Worm (Caenorhabditis elegans) whole organism, L2 larva: ENCODE data around the gene nasp-2.

ENCODE experiments used
- C34F6.9 ChIP-seq: fragments of 150-350 bp; optimal IDR thresholded peaks from 2 replicates; lab custom pipeline; 2014; ENCODE audit warnings: missing biosample characterization, missing genetic modification characterization
- ZK546.5 ChIP-seq: sonication (generic microtip); optimal IDR thresholded peaks from 2 replicates; lab custom pipeline; 2017; ENCODE audit warnings: missing biosample characterization, missing genetic modification characterization
- blmp-1 ChIP-seq: sonication (generic microtip); optimal IDR thresholded peaks from 2 replicates; lab custom pipeline; 2017; ENCODE audit warnings: missing genetic modification characterization, mild to moderate bottlenecking, missing compliant biosample characterization, antibody characterized with exemption, moderate library complexity; ENCODE audit not compliant: insufficient read depth
- ceh-82 ChIP-seq: fragments of 150-350 bp; optimal IDR thresholded peaks from 2 replicates; lab custom pipeline; 2014; ENCODE audit warnings: missing biosample characterization, missing genetic modification characterization
- egl-27 ChIP-seq: sonication (generic microtip); optimal IDR thresholded peaks from 3 replicates; lab custom pipeline; 2017; ENCODE audit warnings: missing biosample characterization, missing genetic modification reagents, missing genetic modification characterization
- lin-39 ChIP-seq: fragments of 150-350 bp; optimal IDR thresholded peaks from 2 replicates; lab custom pipeline; 2014; ENCODE audit warnings: missing biosample characterization, missing genetic modification reagents, missing genetic modification characterization
- lsy-2 ChIP-seq, 2 experiments: fragments of 150-350 bp in 1 of 2; sonication (generic microtip) in 1 of 2; optimal IDR thresholded peaks; 2 replicates each; lab custom pipeline; 2014 to 2017; ENCODE audit warnings: missing biosample characterization in 2 of 2, missing genetic modification characterization in 2 of 2
- nhr-10 ChIP-seq: sonication (generic microtip); optimal IDR thresholded peaks from 2 replicates; lab custom pipeline; 2017; ENCODE audit warnings: missing biosample characterization, missing genetic modification characterization
- nhr-21 ChIP-seq: fragments of 150-350 bp; optimal IDR thresholded peaks from 2 replicates; lab custom pipeline; 2014; ENCODE audit warnings: missing biosample characterization, missing genetic modification characterization
- nhr-25 ChIP-seq: fragments of 150-350 bp; sonication (generic microtip); optimal IDR thresholded peaks from 3 replicates; lab custom pipeline; 2014; ENCODE audit warnings: missing biosample characterization, missing genetic modification characterization
- nhr-77 ChIP-seq: fragments of 150-350 bp; optimal IDR thresholded peaks from 2 replicates; lab custom pipeline; 2014; ENCODE audit warnings: missing biosample characterization, missing genetic modification characterization
- unc-39 ChIP-seq: fragments of 150-350 bp; optimal IDR thresholded peaks from 2 replicates; lab custom pipeline; 2014; ENCODE audit warnings: missing biosample characterization, missing genetic modification characterization
- zag-1 ChIP-seq: fragments of 150-350 bp; optimal IDR thresholded peaks from 2 replicates; lab custom pipeline; 2014; ENCODE audit warnings: missing biosample characterization, missing genetic modification characterization

- TF ChIP-seq blmp-1 (tag; lab: Kevin White, UChicago) = no peak
- TF ChIP-seq lsy-2 (tag; optimal IDR thresholded peaks at IDR 0.05; lab: Kevin White, UChicago) = no peak
- no peak for TF ChIP-seq ceh-82 (tag; lab: Kevin White, UChicago)
- TF ChIP-seq nhr-21 (tag; lab: Kevin White, UChicago) = no peak
- TF ChIP-seq unc-39 (tag; lab: Kevin White, UChicago) = no peak
- no peak for TF ChIP-seq zag-1
- no peak for TF ChIP-seq C34F6.9 (tag; lab: Kevin White, UChicago)
- no peak for TF ChIP-seq lin-39 (tag; lab: Kevin White, UChicago)
- TF ChIP-seq nhr-25 (tag; lab: Kevin White, UChicago) = no peak
- no peak for TF ChIP-seq egl-27 (tag; lab: Kevin White, UChicago)
- no peak for TF ChIP-seq ZK546.5 (tag; lab: Kevin White, UChicago)
- TF ChIP-seq nhr-77 (tag; lab: Kevin White, UChicago) = no peak
- TF ChIP-seq nhr-10 = no peak
These were observed 11.6 kb downstream of the nasp-2 start for ce11 chrV:13300492-13300891.
